Fruit fly (Drosophila melanogaster) whole organism, prepupa: ENCODE results near the gene CG8379.

ENCODE experiments used
- Blimp-1 ChIP-seq: fragments of 200-800 bp; sonication (Bioruptor generic); optimal IDR thresholded peaks from 3 replicates; lab custom pipeline; 2017; ENCODE audit warnings: missing biosample characterization, missing genetic modification characterization, mild to moderate bottlenecking, moderate library complexity, missing genetic modification reagents
- CG10669 ChIP-seq: fragments of 200-800 bp; sonication (Bioruptor generic); optimal IDR thresholded peaks from 3 replicates; lab custom pipeline; 2018; ENCODE audit warnings: missing biosample characterization, mild to moderate bottlenecking, missing genetic modification characterization, moderate library complexity
- CG11294 ChIP-seq: fragments of 200-800 bp; sonication (Bioruptor generic); IDR thresholded peaks from 2 replicates; pipeline ENCODE4 v1.3.6; 2022; ENCODE audit warnings: missing biosample characterization, missing genetic modification characterization
- CG11762 ChIP-seq: fragments of 200-800 bp; sonication (Bioruptor generic); optimal IDR thresholded peaks from 3 replicates; lab custom pipeline; 2016; ENCODE audit warnings: missing biosample characterization, missing genetic modification characterization; ENCODE audit not compliant: insufficient read depth
- CG11902 ChIP-seq: fragments of 200-800 bp; sonication (Bioruptor generic); optimal IDR thresholded peaks from 3 replicates; lab custom pipeline; 2016; ENCODE audit warnings: missing biosample characterization, missing genetic modification characterization
- CG1621 ChIP-seq: fragments of 200-800 bp; sonication (Bioruptor generic); optimal IDR thresholded peaks from 3 replicates; lab custom pipeline; 2018; ENCODE audit warnings: missing biosample characterization, mild to moderate bottlenecking, missing genetic modification characterization
- CG16779 ChIP-seq: fragments of 200-800 bp; sonication (Bioruptor generic); optimal IDR thresholded peaks from 3 replicates; lab custom pipeline; 2017; ENCODE audit warnings: missing biosample characterization, mild to moderate bottlenecking, missing genetic modification characterization
- CG3032 ChIP-seq: fragments of 200-800 bp; optimal IDR thresholded peaks from 2 replicates; lab custom pipeline; 2019; ENCODE audit warnings: missing biosample characterization, mild to moderate bottlenecking, missing genetic modification characterization, moderate library complexity
- CG31627 ChIP-seq: fragments of 200-800 bp; sonication (Bioruptor generic); optimal IDR thresholded peaks from 3 replicates; lab custom pipeline; 2016; ENCODE audit warnings: missing biosample characterization, missing genetic modification characterization
- CG34406 ChIP-seq: fragments of 200-800 bp; sonication (Bioruptor generic); optimal IDR thresholded peaks from 3 replicates; lab custom pipeline; 2016; ENCODE audit warnings: missing biosample characterization, missing genetic modification characterization
- CG3919 ChIP-seq: fragments of 200-800 bp; sonication (Bioruptor generic); optimal IDR thresholded peaks from 3 replicates; lab custom pipeline; 2016; ENCODE audit warnings: missing biosample characterization, missing genetic modification characterization
- CG6163 ChIP-seq: fragments of 200-800 bp; sonication (Bioruptor generic); IDR thresholded peaks from 3 replicates; pipeline ENCODE4 v1.3.6; 2022; ENCODE audit warnings: missing biosample characterization, missing genetic modification characterization
- CG6276 ChIP-seq: fragments of 200-800 bp; sonication (Bioruptor generic); optimal IDR thresholded peaks from 2 replicates; lab custom pipeline; 2017; ENCODE audit warnings: missing biosample characterization, mild to moderate bottlenecking, missing genetic modification characterization
- CG6792 ChIP-seq: fragments of 200-800 bp; sonication (Bioruptor generic); optimal IDR thresholded peaks from 3 replicates; lab custom pipeline; 2016; ENCODE audit warnings: missing biosample characterization, missing genetic modification characterization
- CG6808 ChIP-seq: fragments of 200-800 bp; sonication (Bioruptor generic); optimal IDR thresholded peaks from 3 replicates; lab custom pipeline; 2017; ENCODE audit warnings: missing biosample characterization, missing genetic modification characterization, mild to moderate bottlenecking, moderate library complexity, missing genetic modification reagents
- CG6854 ChIP-seq: fragments of 200-800 bp; sonication (Bioruptor generic); optimal IDR thresholded peaks from 2 replicates; lab custom pipeline; 2017; ENCODE audit warnings: missing biosample characterization, mild to moderate bottlenecking, missing genetic modification characterization
- CG7368 ChIP-seq: fragments of 200-800 bp; sonication (Bioruptor generic); optimal IDR thresholded peaks from 3 replicates; lab custom pipeline; 2016; ENCODE audit warnings: missing biosample characterization, missing genetic modification characterization
- CG8119 ChIP-seq: fragments of 200-800 bp; sonication (Bioruptor generic); IDR thresholded peaks from 3 replicates; pipeline ENCODE4 v1.3.6; 2022; ENCODE audit warnings: missing biosample characterization, missing genetic modification characterization
- CG8319 ChIP-seq: fragments of 200-800 bp; sonication (Bioruptor generic); optimal IDR thresholded peaks from 3 replicates; lab custom pipeline; 2016; ENCODE audit warnings: missing biosample characterization, missing genetic modification characterization
- CG8632 ChIP-seq: fragments of 200-800 bp; sonication (Bioruptor generic); optimal IDR thresholded peaks from 3 replicates; lab custom pipeline; 2016; ENCODE audit warnings: missing biosample characterization, missing genetic modification characterization
- CG9139 ChIP-seq: fragments of 200-800 bp; sonication (Bioruptor generic); optimal IDR thresholded peaks from 3 replicates; lab custom pipeline; 2017; ENCODE audit warnings: missing biosample characterization, mild to moderate bottlenecking, missing genetic modification characterization
- Eip75B ChIP-seq: fragments of 200-800 bp; sonication (Bioruptor generic); optimal IDR thresholded peaks from 3 replicates; lab custom pipeline; 2016; ENCODE audit warnings: missing biosample characterization, missing genetic modification characterization
- Eip78C ChIP-seq: fragments of 200-800 bp; sonication (Bioruptor generic); peaks from one replicate; lab custom pipeline; 2016; ENCODE audit warnings: missing biosample characterization, missing genetic modification characterization
- Gug ChIP-seq: fragments of 200-800 bp; sonication (Bioruptor generic); IDR thresholded peaks from 2 replicates; pipeline ENCODE4 v1.3.6; 2022; ENCODE audit warnings: missing biosample characterization, missing genetic modification characterization
- Hr38 ChIP-seq: sonication (Bioruptor generic); optimal IDR thresholded peaks from 2 replicates; lab custom pipeline; 2016; ENCODE audit warnings: missing biosample characterization, missing genetic modification characterization
- Hr39 ChIP-seq: fragments of 200-800 bp; sonication (Bioruptor generic); optimal IDR thresholded peaks from 2 replicates; lab custom pipeline; 2016; ENCODE audit warnings: missing biosample characterization, missing genetic modification characterization
- Hr4 ChIP-seq: fragments of 200-800 bp; sonication (Bioruptor generic); optimal IDR thresholded peaks from 3 replicates; lab custom pipeline; 2016; ENCODE audit warnings: missing biosample characterization, missing genetic modification characterization
- Smox ChIP-seq: fragments of 200-800 bp; sonication (Bioruptor generic); optimal IDR thresholded peaks from 3 replicates; lab custom pipeline; 2016; ENCODE audit warnings: missing biosample characterization, missing genetic modification characterization
- Sox102F ChIP-seq: fragments of 200-800 bp; sonication (Bioruptor generic); optimal IDR thresholded peaks from 2 replicates; lab custom pipeline; 2016; ENCODE audit warnings: missing biosample characterization, mild to moderate bottlenecking, missing genetic modification characterization
- Sox14 ChIP-seq: fragments of 200-800 bp; sonication (Bioruptor generic); optimal IDR thresholded peaks from 3 replicates; lab custom pipeline; 2016; ENCODE audit warnings: missing biosample characterization, missing genetic modification characterization
- achi ChIP-seq: fragments of 200-800 bp; sonication (Bioruptor generic); optimal IDR thresholded peaks from 3 replicates; lab custom pipeline; 2016; ENCODE audit warnings: missing biosample characterization, missing genetic modification characterization
- acj6 ChIP-seq: fragments of 200-800 bp; sonication (Bioruptor generic); optimal IDR thresholded peaks from 3 replicates; lab custom pipeline; 2016; ENCODE audit warnings: missing biosample characterization, missing genetic modification characterization
- cyc ChIP-seq: fragments of 200-800 bp; sonication (Bioruptor generic); optimal IDR thresholded peaks from 3 replicates; lab custom pipeline; 2016; ENCODE audit warnings: missing biosample characterization, missing genetic modification characterization
- dac ChIP-seq: fragments of 200-800 bp; sonication (Bioruptor generic); optimal IDR thresholded peaks from 2 replicates; lab custom pipeline; 2017; ENCODE audit warnings: missing biosample characterization, mild to moderate bottlenecking, missing genetic modification characterization
- dsx ChIP-seq: fragments of 200-800 bp; optimal IDR thresholded peaks from 3 replicates; lab custom pipeline; 2019; ENCODE audit warnings: missing biosample characterization, mild to moderate bottlenecking, missing genetic modification characterization, moderate library complexity; ENCODE audit not compliant: poor library complexity, severe bottlenecking
- eg ChIP-seq: fragments of 200-800 bp; sonication (Bioruptor generic); IDR thresholded peaks from 3 replicates; pipeline ENCODE4 v1.3.6; 2022; ENCODE audit warnings: missing biosample characterization, missing genetic modification characterization
- esn ChIP-seq: fragments of 200-800 bp; sonication (Bioruptor generic); optimal IDR thresholded peaks from 2 replicates; lab custom pipeline; 2016; ENCODE audit warnings: missing biosample characterization, mild to moderate bottlenecking, missing genetic modification characterization, moderate library complexity
- fd85E ChIP-seq: fragments of 200-800 bp; sonication (Bioruptor generic); optimal IDR thresholded peaks from 3 replicates; lab custom pipeline; 2016; ENCODE audit warnings: missing biosample characterization, missing genetic modification characterization
- fkh ChIP-seq: fragments of 200-800 bp; sonication (Bioruptor generic); optimal IDR thresholded peaks from 3 replicates; lab custom pipeline; 2017; ENCODE audit warnings: missing biosample characterization, mild to moderate bottlenecking, missing genetic modification characterization, moderate library complexity
- pdm3 ChIP-seq: fragments of 200-800 bp; sonication (Bioruptor generic); optimal IDR thresholded peaks from 3 replicates; lab custom pipeline; 2016; ENCODE audit warnings: missing biosample characterization, missing genetic modification characterization
- salr ChIP-seq, 2 experiments: fragments of 200-800 bp; sonication (Bioruptor generic); optimal IDR thresholded peaks; 3 replicates each; lab custom pipeline; 2016 to 2018; ENCODE audit warnings: missing biosample characterization in 2 of 2, missing genetic modification characterization in 2 of 2, mild to moderate bottlenecking in 1 of 2
- ss ChIP-seq, 2 experiments: fragments of 200-800 bp; sonication (Bioruptor generic); optimal IDR thresholded peaks; 2 replicates in 1 of 2; 3 replicates in 1 of 2; lab custom pipeline; 2017 to 2018; ENCODE audit warnings: mild to moderate bottlenecking in 2 of 2, missing biosample characterization in 2 of 2, missing genetic modification characterization in 2 of 2, moderate library complexity in 1 of 2
- svp ChIP-seq: fragments of 200-800 bp; sonication (Bioruptor generic); peaks from one replicate; lab custom pipeline; 2016; ENCODE audit warnings: missing biosample characterization, missing genetic modification characterization
- topi ChIP-seq: fragments of 200-800 bp; sonication (Bioruptor generic); optimal IDR thresholded peaks from 3 replicates; lab custom pipeline; 2016; ENCODE audit warnings: missing biosample characterization, missing genetic modification characterization
- vri ChIP-seq: fragments of 200-800 bp; sonication (Bioruptor generic); optimal IDR thresholded peaks from 3 replicates; lab custom pipeline; 2016; ENCODE audit warnings: missing biosample characterization, mild to moderate bottlenecking, missing genetic modification characterization

CG8379 gene

dm6 chr3R:8854619-8855206, 30.5 kb downstream of the CG8379 start (continued):
- TF ChIP-seq CG1621, result peak; percentile 42

DNA sequence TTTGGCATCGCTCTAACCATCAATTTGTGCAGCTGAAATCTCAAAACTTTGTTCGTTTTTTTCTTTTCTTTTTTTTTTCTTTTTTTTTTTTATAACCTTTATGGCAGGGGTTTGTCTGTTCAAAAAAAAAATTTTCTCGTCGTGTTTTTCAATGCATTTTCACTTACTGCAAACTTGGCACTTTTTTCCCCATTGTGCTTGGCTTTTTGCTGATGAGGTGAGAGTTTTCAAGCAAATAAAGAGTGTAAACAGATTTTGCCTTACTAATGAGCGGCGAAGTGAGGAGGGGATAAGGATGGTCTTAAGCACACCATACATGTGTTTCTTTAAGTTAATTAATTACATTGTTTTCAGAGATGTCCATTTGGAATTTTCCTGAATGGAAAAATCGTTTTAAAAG, 32.0 kb downstream of the CG8379 start:
- TF ChIP-seq CG34406 (GFP tag; lab: Kevin White, UChicago) (no peak), CG10669 (GFP tag; lab: Kevin White, UChicago) (no peak), esn (no peak), CG8119 (GFP tag; lab: Robert Waterston, UW) (peak; percentile 44; the same call in 1 of the 3 replicates), CG3919 (GFP tag; lab: Kevin White, UChicago) (no peak)

dm6 chr3R:8857496-8858255, 33.5 kb downstream of the CG8379 start:
- peak; percentile 35 for TF ChIP-seq CG7368 (GFP tag; lab: Kevin White, UChicago)
- no peak for TF ChIP-seq fkh (GFP tag; lab: Kevin White, UChicago)
- peak; percentile 82 for TF ChIP-seq Eip78C
- TF ChIP-seq vri (GFP tag; lab: Kevin White, UChicago), result peak; percentile 57
- peak; percentile 39 for TF ChIP-seq CG11762 (GFP tag; lab: Kevin White, UChicago)
- peak; percentile 35 for TF ChIP-seq CG9139 (GFP tag; lab: Kevin White, UChicago)
- peak; percentile 60 for TF ChIP-seq Blimp-1 (GFP tag; lab: Kevin White, UChicago)
- peak; percentile 33 for TF ChIP-seq cyc
- TF ChIP-seq CG11294, result no peak
- TF ChIP-seq CG31627 (GFP tag; lab: Kevin White, UChicago), result peak; percentile 17
- no peak for TF ChIP-seq CG8319
- peak; percentile 2 for TF ChIP-seq CG6854
- peak; percentile 52 for TF ChIP-seq CG8119 (GFP tag; lab: Robert Waterston, UW)
- peak; percentile 13 for TF ChIP-seq Eip75B
- peak; percentile 71 for TF ChIP-seq CG3032 (tag; lab: Kevin White, UChicago)
- TF ChIP-seq CG6276, result peak; percentile 5
- TF ChIP-seq CG8632 (GFP tag; lab: Kevin White, UChicago), result peak; percentile 67
- peak; percentile 76 for TF ChIP-seq achi (GFP tag; lab: Kevin White, UChicago)
- TF ChIP-seq CG6163 (GFP tag; lab: Robert Waterston, UW), result peak; percentile 60
- TF ChIP-seq salr (GFP tag; optimal IDR thresholded peaks at IDR 0.05; lab: Kevin White, UChicago), result peak; percentile 5 to 35
- no peak for TF ChIP-seq CG16779
- TF ChIP-seq Hr38 (GFP tag; lab: Kevin White, UChicago), result no peak
- peak; percentile 57 for TF ChIP-seq Sox102F (GFP tag; lab: Kevin White, UChicago)
- peak; percentile 68 for TF ChIP-seq acj6 (GFP tag; lab: Kevin White, UChicago)
- TF ChIP-seq dac (GFP tag; lab: Kevin White, UChicago), result no peak
- peak; percentile 99 for TF ChIP-seq CG6808 (GFP tag; lab: Kevin White, UChicago)
- peak; percentile 32 for TF ChIP-seq pdm3 (GFP tag; lab: Kevin White, UChicago)
- peak; percentile 48 for TF ChIP-seq CG6792 (GFP tag; lab: Kevin White, UChicago)
- TF ChIP-seq CG1621, result peak; percentile 33
- peak; percentile 80 for TF ChIP-seq svp (GFP tag; lab: Kevin White, UChicago)
- TF ChIP-seq esn, result peak; percentile 75
- no peak for TF ChIP-seq Hr4 (GFP tag; lab: Kevin White, UChicago)
- peak; percentile 36; the same call in 1 of the 2 replicates for TF ChIP-seq Gug
- peak; percentile 77 for TF ChIP-seq Smox (GFP tag; lab: Kevin White, UChicago)
- TF ChIP-seq ss (GFP tag; optimal IDR thresholded peaks at IDR 0.05; lab: Kevin White, UChicago), result peak; percentile 30 to 51
- TF ChIP-seq topi, result peak; percentile 57
- TF ChIP-seq fd85E (GFP tag; lab: Kevin White, UChicago), result peak; percentile 52
- TF ChIP-seq Sox14 (GFP tag; lab: Kevin White, UChicago), result peak; percentile 32
- no peak for TF ChIP-seq CG11902 (GFP tag; lab: Kevin White, UChicago)
- TF ChIP-seq dsx, result peak; percentile 77
- TF ChIP-seq eg (GFP tag; lab: Robert Waterston, UW), result peak; percentile 54; the same call in 1 of the 3 replicates
- TF ChIP-seq Hr39 (GFP tag; lab: Kevin White, UChicago), result peak; percentile 32
- TF ChIP-seq CG34406 (GFP tag; lab: Kevin White, UChicago), result peak; percentile 57
